Worm (Caenorhabditis elegans): Measurements from ENCODE around the gene F36H5.8.

Gene F36H5.8

ce11 chrII:1722394-1722793 lies 28.1 kb downstream of the F36H5.8 start, which contains the start of the genes fbxb-5 and btb-8 (continued):
- no peak for TF ChIP-seq aha-1 (tag)
- no peak for TF ChIP-seq nhr-6 (tag; optimal IDR thresholded peaks at IDR 0.05)

DNA sequence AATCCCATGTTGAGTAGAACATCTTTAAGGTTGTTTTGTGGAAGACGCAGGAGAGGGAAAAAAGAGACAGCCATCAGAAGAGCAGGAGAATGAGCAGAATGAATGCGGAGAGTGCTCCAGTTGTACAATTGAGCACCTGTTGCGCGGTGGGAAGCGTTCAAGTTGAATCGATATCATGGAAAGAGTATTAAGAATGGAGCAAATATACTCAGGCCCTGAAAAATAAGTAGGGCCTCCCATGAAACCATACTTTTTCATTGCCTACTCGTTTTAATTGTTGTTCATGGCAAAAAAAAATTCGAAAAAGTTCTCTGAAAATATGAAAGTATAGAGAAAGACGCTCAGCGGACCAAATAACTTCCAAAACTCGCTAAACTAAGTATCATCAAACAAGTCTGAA lies 31.3 kb downstream of the F36H5.8 start, which contains the start of gene fbxb-48:
TSS of gene fbxb-48 (minus strand) at position 101 of the 400 bp plus-strand sequence.
- no peak for TF ChIP-seq Y48G9A.11 (GFP tag; IDR thresholded peaks at IDR 0.05)
- TF ChIP-seq ZK546.5 (tag; optimal IDR thresholded peaks at IDR 0.05) = no peak
- TF ChIP-seq T26A8.4 (GFP tag; IDR thresholded peaks at IDR 0.05) = no peak
- TF ChIP-seq hlh-30 (tag; optimal IDR thresholded peaks at IDR 0.05; ENCODE audit: insufficient read depth) = no peak
- TF ChIP-seq rbr-2 (tag; optimal IDR thresholded peaks at IDR 0.05) = no peak
- TF ChIP-seq D1046.2 (GFP tag; IDR thresholded peaks at IDR 0.05) = no peak
- no peak for TF ChIP-seq nhr-237 (tag; optimal IDR thresholded peaks at IDR 0.05)
- TF ChIP-seq lir-3 (tag; optimal IDR thresholded peaks at IDR 0.05) = no peak
- TF ChIP-seq saeg-2 (GFP tag; IDR thresholded peaks at IDR 0.05) = no peak
- no peak for TF ChIP-seq arid-1 (GFP tag; conservative IDR thresholded peaks at IDR 0.05)
- TF ChIP-seq mdl-1 (tag; optimal IDR thresholded peaks at IDR 0.05) = no peak
- no peak for TF ChIP-seq nhr-42 (GFP tag; IDR thresholded peaks at IDR 0.05)
- no peak for TF ChIP-seq mxl-2 (GFP tag; conservative IDR thresholded peaks at IDR 0.05)
- TF ChIP-seq ceh-62 (tag; optimal IDR thresholded peaks at IDR 0.05) = no peak
- no peak for TF ChIP-seq ZK337.2 (GFP tag; IDR thresholded peaks at IDR 0.05)
- no peak for TF ChIP-seq dmd-9 (GFP tag; IDR thresholded peaks at IDR 0.05)
- TF ChIP-seq Y5F2A.4 (GFP tag; optimal IDR thresholded peaks at IDR 0.05) = no peak
- no peak for TF ChIP-seq dmd-8 (GFP tag; IDR thresholded peaks at IDR 0.05)

ce11 chrII:1714772-1715353 lies 35.6 kb downstream of the F36H5.8 start, which contains the start of gene btb-6:
Gene btb-6, plus strand, starts transcription at chrII:1715303.
- TF ChIP-seq nhr-25 (tag; optimal IDR thresholded peaks at IDR 0.05; ENCODE audit: borderline replicate concordance, insufficient read depth) (no peak), gei-8 (GFP tag; optimal IDR thresholded peaks at IDR 0.05) (no peak), arid-1 (GFP tag; conservative IDR thresholded peaks at IDR 0.05) (no peak), dmd-6 (GFP tag; IDR thresholded peaks at IDR 0.05) (no peak), lim-7 (GFP tag; IDR thresholded peaks at IDR 0.05) (no peak), rbr-2 (tag; optimal IDR thresholded peaks at IDR 0.05) (no peak), mep-1 (tag; optimal IDR thresholded peaks at IDR 0.05) (no peak), mdt-29 (GFP tag; IDR thresholded peaks at IDR 0.05) (no peak), lin-13 (GFP tag; optimal IDR thresholded peaks at IDR 0.05) (no peak), nhr-6 (tag; optimal IDR thresholded peaks at IDR 0.05) (no peak), snpc-4 (tag; optimal IDR thresholded peaks at IDR 0.05) (no peak), T26A8.4 (GFP tag; IDR thresholded peaks at IDR 0.05) (no peak), nhr-102 (tag; optimal IDR thresholded peaks at IDR 0.05) (no peak), lsy-2 (tag; optimal IDR thresholded peaks at IDR 0.05) (no peak), sdz-12 (GFP tag; optimal IDR thresholded peaks at IDR 0.05) (no peak), nhr-11 (tag; optimal IDR thresholded peaks at IDR 0.05) (no peak), pqm-1 (tag; optimal IDR thresholded peaks at IDR 0.05) (no peak), ZK337.2 (GFP tag; IDR thresholded peaks at IDR 0.05) (no peak)

- TF ChIP-seq hmg-1.1 (GFP tag; IDR thresholded peaks at IDR 0.05) (no peak), jun-1 (tag; optimal IDR thresholded peaks at IDR 0.05) (no peak), tag-97 (GFP tag; IDR thresholded peaks at IDR 0.05) (no peak), ZK337.2 (GFP tag; IDR thresholded peaks at IDR 0.05) (no peak), hlh-30 (tag; optimal IDR thresholded peaks at IDR 0.05; ENCODE audit: insufficient read depth) (no peak), madf-5 (GFP tag; IDR thresholded peaks at IDR 0.05) (no peak), aha-1 (tag) (no peak), pqm-1 (tag; optimal IDR thresholded peaks at IDR 0.05) (no peak), tra-1 (GFP tag; IDR thresholded peaks at IDR 0.05) (no peak), daf-16 (GFP tag; optimal IDR thresholded peaks at IDR 0.05) (no peak), daf-16 (tag; optimal IDR thresholded peaks at IDR 0.05) (no peak), daf-12 (tag; optimal IDR thresholded peaks at IDR 0.05) (no peak), spr-1 (tag; optimal IDR thresholded peaks at IDR 0.05) (no peak)
These were observed 37.5 kb downstream of the F36H5.8 start, which contains the start of gene btb-7 for ce11 chrII:1712938-1713337. Gene btb-7, plus strand, starts transcription at chrII:1713238.

Measured in whole organism, L4 larva.